Fruit fly (Drosophila melanogaster) whole organism, embryonic: ENCODE results near the gene CaMKI.

Experiments used
- Abd-B ChIP-seq: fragments of 200-800 bp; sonication (Bioruptor generic); optimal IDR thresholded peaks from 2 replicates; lab custom pipeline; 2018; ENCODE audit warnings: missing biosample characterization, mild to moderate bottlenecking, missing genetic modification characterization, moderate library complexity
- CG10147 ChIP-seq: fragments of 200-800 bp; sonication (Bioruptor generic); optimal IDR thresholded peaks from 2 replicates; lab custom pipeline; 2019; ENCODE audit warnings: missing biosample characterization, mild to moderate bottlenecking, missing genetic modification characterization, moderate library complexity
- CG11085 ChIP-seq: fragments of 200-800 bp; sonication (Bioruptor generic); IDR thresholded peaks from 2 replicates; pipeline ENCODE4 v1.3.6; 2022; ENCODE audit warnings: missing biosample characterization, missing genetic modification characterization
- CG11093 ChIP-seq: fragments of 200-800 bp; sonication (Bioruptor generic); IDR thresholded peaks from 3 replicates; pipeline ENCODE4 v1.3.6; 2022; ENCODE audit warnings: missing biosample characterization, missing genetic modification characterization
- CG11504 ChIP-seq: fragments of 200-800 bp; sonication (Bioruptor generic); optimal IDR thresholded peaks from 3 replicates; lab custom pipeline; 2019; ENCODE audit warnings: missing biosample characterization, mild to moderate bottlenecking, missing genetic modification characterization, moderate library complexity
- CG12219 ChIP-seq: fragments of 200-800 bp; sonication (Bioruptor generic); optimal IDR thresholded peaks from 3 replicates; lab custom pipeline; 2018; ENCODE audit warnings: missing biosample characterization, mild to moderate bottlenecking, missing genetic modification characterization
- CG12391 ChIP-seq: fragments of 200-800 bp; sonication (Bioruptor generic); optimal IDR thresholded peaks from 3 replicates; lab custom pipeline; 2018; ENCODE audit warnings: missing biosample characterization, mild to moderate bottlenecking, missing genetic modification characterization, moderate library complexity
- CG13894 ChIP-seq: fragments of 200-800 bp; sonication (Bioruptor generic); optimal IDR thresholded peaks from 3 replicates; lab custom pipeline; 2018; ENCODE audit warnings: missing biosample characterization, mild to moderate bottlenecking, missing genetic modification characterization, moderate library complexity
- CG17361 ChIP-seq: fragments of 200-800 bp; sonication (Bioruptor generic); IDR thresholded peaks from 3 replicates; pipeline ENCODE4 v1.3.6; 2022; ENCODE audit warnings: missing biosample characterization, missing genetic modification characterization
- CG17385 ChIP-seq: fragments of 200-800 bp; sonication (Bioruptor generic); optimal IDR thresholded peaks from 3 replicates; lab custom pipeline; 2018; ENCODE audit warnings: missing biosample characterization, mild to moderate bottlenecking, missing genetic modification characterization
- CG3163 ChIP-seq: fragments of 200-800 bp; sonication (Bioruptor generic); optimal IDR thresholded peaks from 3 replicates; lab custom pipeline; 2016; ENCODE audit warnings: missing biosample characterization, missing genetic modification characterization
- CG34224 ChIP-seq: fragments of 200-800 bp; sonication (Bioruptor generic); IDR thresholded peaks from 3 replicates; pipeline ENCODE4 v1.3.6; 2022; ENCODE audit warnings: missing biosample characterization, missing genetic modification characterization; ENCODE audit not compliant: partially characterized antibody
- CG4360 ChIP-seq: fragments of 200-800 bp; sonication (Bioruptor generic); IDR thresholded peaks from 2 replicates; pipeline ENCODE4 v1.3.6; 2022; ENCODE audit warnings: missing biosample characterization, missing genetic modification characterization
- CG7372 ChIP-seq: fragments of 200-800 bp; sonication (Bioruptor generic); IDR thresholded peaks from 2 replicates; pipeline ENCODE4 v1.3.6; 2022; ENCODE audit warnings: missing biosample characterization, missing genetic modification characterization
- CG7987 ChIP-seq: fragments of 200-800 bp; sonication (Bioruptor generic); optimal IDR thresholded peaks from 2 replicates; lab custom pipeline; 2018; ENCODE audit warnings: missing biosample characterization, mild to moderate bottlenecking, missing genetic modification characterization, moderate library complexity
- Dip2 ChIP-seq: fragments of 200-800 bp; sonication (Bioruptor generic); IDR thresholded peaks from 2 replicates; pipeline ENCODE4 v1.3.6; 2022; ENCODE audit warnings: missing biosample characterization, missing genetic modification characterization
- Dref ChIP-seq: fragments of 200-800 bp; sonication (Bioruptor generic); IDR thresholded peaks from 2 replicates; pipeline ENCODE4 v1.3.6; 2022; ENCODE audit warnings: missing biosample characterization, missing genetic modification characterization
- Fer1 ChIP-seq: fragments of 200-800 bp; sonication (Bioruptor generic); optimal IDR thresholded peaks from 2 replicates; lab custom pipeline; 2017; ENCODE audit warnings: missing biosample characterization, mild to moderate bottlenecking, missing genetic modification characterization
- Hey ChIP-seq: fragments of 200-800 bp; sonication (Bioruptor generic); optimal IDR thresholded peaks from 3 replicates; lab custom pipeline; 2018; ENCODE audit warnings: missing biosample characterization, mild to moderate bottlenecking, missing genetic modification characterization
- Hr51 ChIP-seq, 2 experiments: fragments of 200-800 bp; sonication (Bioruptor generic); optimal IDR thresholded peaks; 2 replicates in 1 of 2; 3 replicates in 1 of 2; lab custom pipeline; 2016 to 2018; ENCODE audit warnings: missing biosample characterization in 2 of 2, missing genetic modification characterization in 2 of 2, mild to moderate bottlenecking in 1 of 2, moderate library complexity in 1 of 2
- Jarid2 ChIP-seq: fragments of 200-800 bp; sonication (Bioruptor generic); optimal IDR thresholded peaks from 3 replicates; lab custom pipeline; 2017; ENCODE audit warnings: mild to moderate bottlenecking, missing biosample characterization, missing genetic modification reagents, missing genetic modification characterization
- Ravus ChIP-seq: fragments of 200-800 bp; sonication (Bioruptor generic); IDR thresholded peaks from 2 replicates; pipeline ENCODE4 v1.3.6; 2022; ENCODE audit warnings: missing biosample characterization, missing genetic modification characterization
- Side ChIP-seq: fragments of 200-800 bp; sonication (Bioruptor generic); optimal IDR thresholded peaks from 2 replicates; lab custom pipeline; 2016; ENCODE audit warnings: missing biosample characterization, missing genetic modification characterization
- Vsx1 ChIP-seq: fragments of 200-800 bp; sonication (Bioruptor generic); optimal IDR thresholded peaks from 2 replicates; lab custom pipeline; 2017; ENCODE audit warnings: missing biosample characterization, mild to moderate bottlenecking, missing genetic modification characterization, missing genetic modification reagents
- YL-1 ChIP-seq: fragments of 200-800 bp; sonication (Bioruptor generic); optimal IDR thresholded peaks from 3 replicates; lab custom pipeline; 2017; ENCODE audit warnings: missing biosample characterization, mild to moderate bottlenecking, missing genetic modification characterization
- ash1 ChIP-seq: fragments of 200-800 bp; sonication (Bioruptor generic); optimal IDR thresholded peaks from 2 replicates; lab custom pipeline; 2018; ENCODE audit warnings: missing biosample characterization, mild to moderate bottlenecking, missing genetic modification characterization
- chm ChIP-seq: fragments of 200-800 bp; sonication (Bioruptor generic); IDR thresholded peaks from 2 replicates; pipeline ENCODE4 v1.3.6; 2022; ENCODE audit warnings: missing biosample characterization, missing genetic modification characterization
- en ChIP-seq: fragments of 200-800 bp; sonication (Bioruptor generic); optimal IDR thresholded peaks from 2 replicates; lab custom pipeline; 2016; ENCODE audit warnings: missing biosample characterization, missing genetic modification characterization
- fu2 ChIP-seq: fragments of 200-800 bp; sonication (Bioruptor generic); optimal IDR thresholded peaks from 2 replicates; lab custom pipeline; 2016; ENCODE audit warnings: missing biosample characterization, missing genetic modification characterization
- gcm ChIP-seq: fragments of 200-800 bp; sonication (Bioruptor generic); optimal IDR thresholded peaks from 2 replicates; lab custom pipeline; 2019; ENCODE audit warnings: missing biosample characterization, mild to moderate bottlenecking, missing genetic modification characterization, moderate library complexity
- gsb-n ChIP-seq: fragments of 200-800 bp; sonication (Bioruptor generic); optimal IDR thresholded peaks from 3 replicates; lab custom pipeline; 2018; ENCODE audit warnings: missing biosample characterization, mild to moderate bottlenecking, missing genetic modification characterization
- hkb ChIP-seq, 2 experiments: fragments of 200-800 bp in 1 of 2; fragments of >200 bp in 1 of 2; sonication (Bioruptor generic) in 1 of 2; IDR thresholded peaks in 1 of 2; optimal IDR thresholded peaks in 1 of 2; 2 replicates each; pipeline versions ENCODE4 v1.3.6 to Lab custom; 2017 to 2022; ENCODE audit warnings: missing biosample characterization in 1 of 2, missing genetic modification characterization in 1 of 2
- kay ChIP-seq: fragments of 200-800 bp; sonication (Bioruptor generic); optimal IDR thresholded peaks from 2 replicates; lab custom pipeline; 2016; ENCODE audit warnings: missing biosample characterization, missing genetic modification characterization
- ken ChIP-seq: fragments of 200-800 bp; sonication (Bioruptor generic); IDR thresholded peaks from 3 replicates; pipeline ENCODE4 v1.3.6; 2022; ENCODE audit warnings: missing biosample characterization, missing genetic modification characterization
- lbe ChIP-seq: fragments of 200-800 bp; sonication (Bioruptor generic); optimal IDR thresholded peaks from 2 replicates; lab custom pipeline; 2016; ENCODE audit warnings: missing biosample characterization, mild to moderate bottlenecking, missing genetic modification characterization
- mirr ChIP-seq: fragments of 200-800 bp; sonication (Bioruptor generic); optimal IDR thresholded peaks from 3 replicates; lab custom pipeline; 2018; ENCODE audit warnings: missing biosample characterization, mild to moderate bottlenecking, missing genetic modification characterization
- oc ChIP-seq: fragments of 200-800 bp; sonication (Bioruptor generic); optimal IDR thresholded peaks from 2 replicates; lab custom pipeline; 2018; ENCODE audit warnings: missing biosample characterization, mild to moderate bottlenecking, missing genetic modification characterization, moderate library complexity
- otp ChIP-seq: fragments of 200-800 bp; sonication (Bioruptor generic); IDR thresholded peaks from 3 replicates; pipeline ENCODE4, ENCODE4 v1.3.6; 2022; ENCODE audit warnings: missing biosample characterization, missing genetic modification characterization
- pb ChIP-seq: fragments of 200-800 bp; sonication (Bioruptor generic); optimal IDR thresholded peaks from 3 replicates; lab custom pipeline; 2016; ENCODE audit warnings: missing biosample characterization, missing genetic modification characterization
- pnt ChIP-seq: fragments of 200-800 bp; sonication (Bioruptor generic); optimal IDR thresholded peaks from 3 replicates; lab custom pipeline; 2016; ENCODE audit warnings: missing biosample characterization, missing genetic modification characterization
- sc ChIP-seq, 3 experiments: fragments of >200 bp in 2 of 3; fragments of 200-800 bp in 1 of 3; sonication (Bioruptor generic) in 1 of 3; optimal IDR thresholded peaks; 2 replicates in 2 of 3; 3 replicates in 1 of 3; lab custom pipeline; 2017; ENCODE audit warnings: mild to moderate bottlenecking in 1 of 3, missing biosample characterization in 1 of 3, missing genetic modification characterization in 1 of 3, missing genetic modification reagents in 1 of 3
- seq ChIP-seq: fragments of 200-800 bp; sonication (Bioruptor generic); IDR thresholded peaks from 2 replicates; pipeline ENCODE4 v1.3.6; 2022; ENCODE audit warnings: missing biosample characterization, missing genetic modification characterization
- sim ChIP-seq: fragments of 200-800 bp; sonication (Bioruptor generic); IDR thresholded peaks from 2 replicates; pipeline ENCODE4 v1.3.6; 2022; ENCODE audit warnings: missing biosample characterization, missing genetic modification characterization
- tll ChIP-seq, 2 experiments: fragments of 200-800 bp in 1 of 2; fragments of >200 bp in 1 of 2; sonication (Bioruptor generic) in 1 of 2; optimal IDR thresholded peaks; 2 replicates each; lab custom pipeline; 2017 to 2019; ENCODE audit warnings: missing biosample characterization in 2 of 2, missing genetic modification characterization in 2 of 2, mild to moderate bottlenecking in 1 of 2, moderate library complexity in 1 of 2
- trem ChIP-seq: fragments of 200-800 bp; optimal IDR thresholded peaks from 3 replicates; lab custom pipeline; 2019; ENCODE audit warnings: missing biosample characterization, mild to moderate bottlenecking, missing genetic modification characterization, moderate library complexity
- twi ChIP-seq: fragments of 200-800 bp; optimal IDR thresholded peaks from 2 replicates; lab custom pipeline; 2019; ENCODE audit warnings: missing biosample characterization, mild to moderate bottlenecking, missing genetic modification characterization, moderate library complexity
- unc-4 ChIP-seq: fragments of 200-800 bp; sonication (Bioruptor generic); IDR thresholded peaks from 2 replicates; pipeline ENCODE4 v1.3.6; 2022; ENCODE audit warnings: missing biosample characterization, missing genetic modification characterization; ENCODE audit not compliant: partially characterized antibody
- vvl ChIP-seq: fragments of 200-800 bp; sonication (Bioruptor generic); IDR thresholded peaks from 2 replicates; pipeline ENCODE4 v1.3.6; 2022; ENCODE audit warnings: missing biosample characterization, missing genetic modification characterization

The CaMKI gene

dm6 chr4:501479-501993, 56.2 kb downstream of the CaMKI start, which contains the start of gene zfh2 (continued):
- TF ChIP-seq YL-1 (GFP tag; lab: Kevin White, UChicago) (no peak), sim (GFP tag; lab: Robert Waterston, UW) (no peak), tll (GFP tag; optimal IDR thresholded peaks at IDR 0.05; lab: Kevin White, UChicago) (peak in 1 of 2 experiments; percentile 79), CG4360 (GFP tag; lab: Robert Waterston, UW) (peak; percentile 28; the same call in 1 of the 2 replicates), CG34224 (peak; percentile 53; the same call in 1 of the 3 replicates), Fer1 (GFP tag; lab: Kevin White, UChicago) (peak; percentile 30), CG7372 (GFP tag; lab: Robert Waterston, UW) (no peak), twi (peak; percentile 37), ash1 (peak; percentile 87), Jarid2 (GFP tag; lab: Kevin White, UChicago) (peak; percentile 95), seq (GFP tag; lab: Robert Waterston, UW) (peak; percentile 70; the same call in 1 of the 2 replicates), vvl (GFP tag; lab: Robert Waterston, UW) (peak; percentile 54), pnt (no peak), Abd-B (GFP tag; lab: Kevin White, UChicago) (no peak), ken (GFP tag; lab: Robert Waterston, UW) (no peak), fu2 (GFP tag; lab: Kevin White, UChicago) (no peak), CG10147 (GFP tag; lab: Kevin White, UChicago) (peak; percentile 28), CG11085 (GFP tag; lab: Robert Waterston, UW) (no peak), CG7987 (peak; percentile 25), sc (optimal IDR thresholded peaks at IDR 0.05; lab: Kevin White, UChicago) (no peak), sc (GFP tag; optimal IDR thresholded peaks at IDR 0.05; lab: Kevin White, UChicago) (no peak), CG12219 (GFP tag; lab: Kevin White, UChicago) (peak; percentile 11), en (GFP tag; lab: Kevin White, UChicago) (no peak), gsb-n (tag; lab: Kevin White, UChicago) (peak; percentile 74), Hey (tag; lab: Kevin White, UChicago) (no peak), CG11093 (GFP tag; lab: Robert Waterston, UW) (no peak), Vsx1 (GFP tag; lab: Kevin White, UChicago) (peak; percentile 81), otp (GFP tag; lab: Robert Waterston, UW) (peak; percentile 41; the same call in 1 of the 3 replicates), CG12391 (tag; lab: Kevin White, UChicago) (no peak), pb (no peak), chm (peak; percentile 72), CG3163 (peak; percentile 82), kay (GFP tag; lab: Kevin White, UChicago) (peak; percentile 25), Hr51 (GFP tag; optimal IDR thresholded peaks at IDR 0.05; lab: Kevin White, UChicago) (peak in 1 of 2 experiments; percentile 12), oc (tag; lab: Kevin White, UChicago) (peak; percentile 54), gcm (peak; percentile 80), CG13894 (peak; percentile 44), unc-4 (GFP tag; lab: Robert Waterston, UW) (no peak), CG17361 (peak; percentile 13; the same call in 1 of the 3 replicates), hkb (optimal IDR thresholded peaks at IDR 0.05; lab: Kevin White, UChicago) (no peak), hkb (GFP tag; IDR thresholded peaks at IDR 0.05; lab: Robert Waterston, UW) (peak; percentile 45; the same call in 1 of the 2 replicates), Dip2 (no peak), lbe (GFP tag; lab: Kevin White, UChicago) (peak; percentile 61), Dref (GFP tag; lab: Robert Waterston, UW) (no peak), Ravus (no peak), Side (GFP tag; lab: Kevin White, UChicago) (no peak), CG17385 (peak; percentile 73), trem (peak; percentile 9), CG11504 (tag; lab: Kevin White, UChicago) (peak; percentile 5), mirr (peak; percentile 68)
